Worm (Caenorhabditis elegans) whole organism, L4 larva: ENCODE measurements around the gene T16G1.2.

ENCODE experiments used
- F26F4.8 ChIP-seq: fragments of 200-800 bp; sonication (Bioruptor generic); conservative IDR thresholded peaks from 2 replicates; pipeline ENCODE4 v1.3.6; 2022; ENCODE audit warnings: missing genetic modification characterization, missing compliant biosample characterization
- F44E2.7 ChIP-seq: fragments of 200-800 bp; sonication (Bioruptor generic); IDR thresholded peaks from 2 replicates; pipeline ENCODE4 v2.1.2; 2022; ENCODE audit warnings: missing genetic modification characterization, missing compliant biosample characterization
- Y48G9A.11 ChIP-seq: fragments of 200-800 bp; sonication (Bioruptor generic); IDR thresholded peaks from 2 replicates; pipeline ENCODE4 v1.3.6; 2022; ENCODE audit warnings: missing genetic modification reagents, missing genetic modification characterization, missing compliant biosample characterization
- Y5F2A.4 ChIP-seq: fragments of 200-800 bp; sonication (Bioruptor generic); optimal IDR thresholded peaks from 2 replicates; lab custom pipeline; 2018; ENCODE audit warnings: mild to moderate bottlenecking, missing genetic modification characterization, missing compliant biosample characterization
- ZK337.2 ChIP-seq: fragments of 200-800 bp; sonication (Bioruptor generic); IDR thresholded peaks from 2 replicates; pipeline ENCODE4 v1.3.6; 2022; ENCODE audit warnings: missing genetic modification reagents, missing genetic modification characterization, missing compliant biosample characterization
- aha-1 ChIP-seq: fragments of 150-350 bp; peaks from one replicate; lab custom pipeline; 2014; ENCODE audit warnings: missing biosample characterization, missing genetic modification characterization
- aly-2 ChIP-seq: sonication (generic microtip); optimal IDR thresholded peaks from 2 replicates; lab custom pipeline; 2018; ENCODE audit warnings: missing biosample characterization, missing genetic modification characterization
- attf-4 ChIP-seq: sonication (generic microtip); optimal IDR thresholded peaks from 3 replicates; lab custom pipeline; 2017; ENCODE audit warnings: missing biosample characterization, missing genetic modification characterization
- ceh-62 ChIP-seq: sonication (generic microtip); optimal IDR thresholded peaks from 2 replicates; lab custom pipeline; 2017; ENCODE audit warnings: missing biosample characterization, missing genetic modification characterization
- ceh-82 ChIP-seq: sonication (generic microtip); optimal IDR thresholded peaks from 2 replicates; lab custom pipeline; 2017; ENCODE audit warnings: missing biosample characterization, missing genetic modification characterization
- ces-1 ChIP-seq: fragments of 150-350 bp; sonication (generic microtip); optimal IDR thresholded peaks from 4 replicates; lab custom pipeline; 2014; ENCODE audit warnings: missing biosample characterization, missing genetic modification reagents, missing genetic modification characterization
- cey-2 ChIP-seq: sonication (generic microtip); optimal IDR thresholded peaks from 3 replicates; lab custom pipeline; 2017; ENCODE audit warnings: missing genetic modification characterization, mild to moderate bottlenecking, missing compliant biosample characterization, antibody characterized with exemption, borderline replicate concordance; ENCODE audit not compliant: insufficient read depth
- daf-16 ChIP-seq, 3 experiments: sonication (generic microtip); optimal IDR thresholded peaks; 2 replicates each; lab custom pipeline; 2016 to 2017; ENCODE audit warnings: missing genetic modification characterization in 3 of 3, missing genetic modification reagents in 3 of 3, mild to moderate bottlenecking in 2 of 3, missing compliant biosample characterization in 2 of 3, missing biosample characterization in 1 of 3, moderate library complexity in 1 of 3
- daf-19 ChIP-seq: fragments of 200-800 bp; sonication (Bioruptor generic); conservative IDR thresholded peaks from 2 replicates; pipeline ENCODE4 v1.3.6; 2022; ENCODE audit warnings: missing genetic modification characterization, missing compliant biosample characterization
- dmd-6 ChIP-seq: fragments of 200-800 bp; sonication (Bioruptor generic); IDR thresholded peaks from 2 replicates; pipeline ENCODE4 v1.3.6; 2022; ENCODE audit warnings: missing genetic modification reagents, missing genetic modification characterization, missing compliant biosample characterization
- dmd-8 ChIP-seq: fragments of 200-800 bp; sonication (Bioruptor generic); IDR thresholded peaks from 2 replicates; pipeline ENCODE4 v1.3.6; 2022; ENCODE audit warnings: missing genetic modification characterization, missing compliant biosample characterization
- dve-1 ChIP-seq: sonication (generic microtip); optimal IDR thresholded peaks from 2 replicates; lab custom pipeline; 2017; ENCODE audit warnings: antibody characterized with exemption, mild to moderate bottlenecking, missing genetic modification characterization, missing compliant biosample characterization; ENCODE audit not compliant: insufficient read depth
- egl-43 ChIP-seq: fragments of 200-800 bp; sonication (Bioruptor generic); IDR thresholded peaks from 2 replicates; pipeline ENCODE4 v1.3.6; 2022; ENCODE audit warnings: missing genetic modification reagents, missing genetic modification characterization, missing compliant biosample characterization
- fkh-10 ChIP-seq: fragments of 150-350 bp; optimal IDR thresholded peaks from 2 replicates; lab custom pipeline; 2014; ENCODE audit warnings: missing biosample characterization, missing genetic modification reagents, missing genetic modification characterization
- gei-8 ChIP-seq: fragments of 200-800 bp; sonication (Bioruptor generic); optimal IDR thresholded peaks from 2 replicates; lab custom pipeline; 2018; ENCODE audit warnings: mild to moderate bottlenecking, missing genetic modification characterization, missing compliant biosample characterization
- hlh-11 ChIP-seq: fragments of 200-800 bp; sonication (Bioruptor generic); optimal IDR thresholded peaks from 2 replicates; lab custom pipeline; 2018; ENCODE audit warnings: mild to moderate bottlenecking, missing genetic modification characterization, missing compliant biosample characterization
- hlh-30 ChIP-seq: sonication (generic microtip); optimal IDR thresholded peaks from 2 replicates; lab custom pipeline; 2017; ENCODE audit warnings: antibody characterized with exemption, mild to moderate bottlenecking, missing genetic modification characterization, missing compliant biosample characterization; ENCODE audit not compliant: insufficient read depth
- hmg-1.1 ChIP-seq: fragments of 200-800 bp; sonication (Bioruptor generic); IDR thresholded peaks from 2 replicates; pipeline ENCODE4 v1.3.6; 2022; ENCODE audit warnings: missing genetic modification reagents, missing genetic modification characterization, missing compliant biosample characterization
- jun-1 ChIP-seq: fragments of 150-350 bp; optimal IDR thresholded peaks from 2 replicates; lab custom pipeline; 2014; ENCODE audit warnings: missing biosample characterization, missing genetic modification reagents, missing genetic modification characterization
- lin-39 ChIP-seq: fragments of 150-350 bp; optimal IDR thresholded peaks from 2 replicates; lab custom pipeline; 2014; ENCODE audit warnings: missing biosample characterization, missing genetic modification reagents, missing genetic modification characterization
- lsy-2 ChIP-seq, 2 experiments: fragments of 150-350 bp in 1 of 2; sonication (generic microtip) in 1 of 2; optimal IDR thresholded peaks; 2 replicates each; lab custom pipeline; 2014 to 2017; ENCODE audit warnings: missing biosample characterization in 2 of 2, missing genetic modification characterization in 2 of 2
- madf-5 ChIP-seq, 2 experiments: fragments of 200-800 bp; sonication (Bioruptor generic); IDR thresholded peaks; 2 replicates each; pipeline ENCODE4 v1.3.6; 2022; ENCODE audit warnings: missing compliant biosample characterization in 2 of 2, missing genetic modification characterization in 2 of 2
- mdl-1 ChIP-seq, 2 experiments: fragments of 150-350 bp in 1 of 2; sonication (generic microtip) in 1 of 2; optimal IDR thresholded peaks; 2 replicates each; lab custom pipeline; 2014 to 2017; ENCODE audit warnings: missing biosample characterization in 2 of 2, missing genetic modification characterization in 2 of 2
- mdt-29 ChIP-seq: fragments of 200-800 bp; sonication (Bioruptor generic); IDR thresholded peaks from 2 replicates; pipeline ENCODE4 v1.3.6; 2022; ENCODE audit warnings: missing genetic modification reagents, missing genetic modification characterization, missing compliant biosample characterization
- mxl-2 ChIP-seq: fragments of 200-800 bp; sonication (Bioruptor generic); conservative IDR thresholded peaks from 2 replicates; pipeline ENCODE4 v1.3.6; 2022; ENCODE audit warnings: missing genetic modification reagents, missing genetic modification characterization, missing compliant biosample characterization
- mxl-3 ChIP-seq: fragments of 200-800 bp; sonication (Bioruptor generic); optimal IDR thresholded peaks from 2 replicates; lab custom pipeline; 2018; ENCODE audit warnings: mild to moderate bottlenecking, missing genetic modification characterization, missing compliant biosample characterization
- nhr-11 ChIP-seq: fragments of 150-350 bp; optimal IDR thresholded peaks from 2 replicates; lab custom pipeline; 2014; ENCODE audit warnings: missing biosample characterization, missing genetic modification characterization
- nhr-28 ChIP-seq: fragments of 150-350 bp; optimal IDR thresholded peaks from 2 replicates; lab custom pipeline; 2014; ENCODE audit warnings: missing biosample characterization, missing genetic modification characterization
- nhr-48 ChIP-seq: sonication (generic microtip); optimal IDR thresholded peaks from 2 replicates; lab custom pipeline; 2016; ENCODE audit warnings: mild to moderate bottlenecking, missing genetic modification characterization, missing compliant biosample characterization
- nhr-6 ChIP-seq: fragments of 150-350 bp; optimal IDR thresholded peaks from 2 replicates; lab custom pipeline; 2014; ENCODE audit warnings: missing biosample characterization, missing genetic modification characterization
- nhr-77 ChIP-seq: fragments of 150-350 bp; optimal IDR thresholded peaks from 2 replicates; lab custom pipeline; 2014; ENCODE audit warnings: missing biosample characterization, missing genetic modification characterization
- pha-4 ChIP-seq, 2 experiments: fragments of 150-350 bp in 1 of 2; fragments of 200-800 bp in 1 of 2; sonication (Bioruptor generic) in 1 of 2; IDR thresholded peaks in 1 of 2; optimal IDR thresholded peaks in 1 of 2; 2 replicates each; pipeline versions ENCODE4 v1.3.6 to Lab custom; 2014 to 2022; ENCODE audit warnings: missing genetic modification characterization in 2 of 2, missing genetic modification reagents in 2 of 2, missing biosample characterization in 1 of 2, missing compliant biosample characterization in 1 of 2
- php-3 ChIP-seq: fragments of 200-800 bp; sonication (Bioruptor generic); IDR thresholded peaks from 2 replicates; pipeline ENCODE4 v1.3.6; 2022; ENCODE audit warnings: missing genetic modification reagents, missing genetic modification characterization, missing compliant biosample characterization
- pqm-1 ChIP-seq: sonication (generic microtip); optimal IDR thresholded peaks from 2 replicates; lab custom pipeline; 2017; ENCODE audit warnings: missing biosample characterization, missing genetic modification characterization
- saeg-2 ChIP-seq: fragments of 200-800 bp; sonication (Bioruptor generic); IDR thresholded peaks from 2 replicates; pipeline ENCODE4 v1.3.6; 2022; ENCODE audit warnings: missing genetic modification reagents, missing genetic modification characterization, missing compliant biosample characterization
- skn-1 ChIP-seq: fragments of 150-350 bp; optimal IDR thresholded peaks from 2 replicates; lab custom pipeline; 2014; ENCODE audit warnings: missing biosample characterization, missing genetic modification characterization
- spr-1 ChIP-seq: sonication (generic microtip); optimal IDR thresholded peaks from 2 replicates; lab custom pipeline; 2016; ENCODE audit warnings: mild to moderate bottlenecking, missing genetic modification characterization, missing compliant biosample characterization
- unc-130 ChIP-seq: sonication (generic microtip); optimal IDR thresholded peaks from 2 replicates; lab custom pipeline; 2016; ENCODE audit warnings: missing genetic modification reagents, missing genetic modification characterization, missing compliant biosample characterization
- unc-62 ChIP-seq, 3 experiments: fragments of 150-350 bp in 1 of 3; sonication (generic microtip); optimal IDR thresholded peaks in 2 of 3; peaks in 1 of 3; 1 replicate in 1 of 3; 2 replicates in 2 of 3; lab custom pipeline; 2014 to 2017; ENCODE audit warnings: missing biosample characterization in 3 of 3, missing genetic modification characterization in 3 of 3, missing genetic modification reagents in 3 of 3, missing genotype in 1 of 3
- zag-1 ChIP-seq: fragments of 150-350 bp; optimal IDR thresholded peaks from 2 replicates; lab custom pipeline; 2014; ENCODE audit warnings: missing biosample characterization, missing genetic modification characterization
- ztf-7 ChIP-seq: fragments of 150-350 bp; optimal IDR thresholded peaks from 2 replicates; lab custom pipeline; 2014; ENCODE audit warnings: missing biosample characterization, missing genetic modification characterization

T16G1.2 gene

DNA sequence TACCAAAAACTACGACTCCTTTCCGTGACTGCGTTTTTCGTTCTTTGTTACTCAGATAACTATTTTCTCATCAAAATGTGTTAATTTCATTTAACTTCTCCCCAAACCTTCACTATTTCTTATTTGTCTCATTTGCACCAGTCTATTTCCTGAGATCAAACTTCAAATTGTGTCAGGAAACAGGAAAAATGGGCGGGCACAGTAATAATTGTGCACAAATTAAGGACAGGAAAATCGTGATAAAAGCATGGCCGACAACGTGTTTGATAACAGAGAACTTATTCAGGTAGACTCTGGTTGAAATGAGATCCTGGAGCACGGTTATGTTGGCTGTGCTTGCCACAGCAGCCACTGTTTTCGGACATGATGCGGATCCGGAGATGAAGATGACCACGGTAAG is 9.6 kb upstream of the T16G1.2 start, which contains the start of gene lipl-1 (continued):
- no peak for TF ChIP-seq ceh-62 (tag; lab: Kevin White, UChicago)
- no peak for TF ChIP-seq pha-4 (GFP tag; IDR thresholded peaks at IDR 0.05; lab: Robert Waterston, UW)
- TF ChIP-seq pha-4 (tag; optimal IDR thresholded peaks at IDR 0.05; lab: Kevin White, UChicago): no peak
- no peak for TF ChIP-seq hmg-1.1

DNA sequence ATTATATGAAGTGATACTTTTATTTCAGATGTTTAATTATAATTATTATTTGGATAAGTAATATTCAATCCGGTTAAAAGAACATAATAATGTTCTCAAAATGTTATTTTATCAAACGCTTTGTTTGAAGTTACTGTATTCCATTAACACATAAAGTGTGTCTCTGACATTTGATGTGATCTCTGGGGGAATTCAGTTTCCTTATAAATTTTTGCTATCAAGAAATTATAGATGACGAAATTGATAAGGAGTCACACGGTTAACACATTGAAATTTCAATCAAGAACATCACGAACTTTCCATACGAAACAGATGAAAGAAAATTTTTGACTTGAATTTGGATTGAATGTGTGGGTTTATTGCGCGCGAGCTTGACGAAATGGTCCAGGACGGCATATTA is 7.6 kb upstream of the T16G1.2 start:
- peak; percentile 25 for TF ChIP-seq nhr-77 (tag; lab: Kevin White, UChicago)
- TF ChIP-seq php-3 (GFP tag; lab: Robert Waterston, UW): peak; percentile 52; the same call in 1 of the 2 replicates
- no peak for TF ChIP-seq daf-16 (GFP tag; optimal IDR thresholded peaks at IDR 0.05; lab: Kevin White, UChicago)
- TF ChIP-seq daf-16 (tag; optimal IDR thresholded peaks at IDR 0.05; lab: Kevin White, UChicago): peak; percentile 68
- no peak for TF ChIP-seq lsy-2 (tag; optimal IDR thresholded peaks at IDR 0.05; lab: Kevin White, UChicago)
- TF ChIP-seq unc-62 (GFP tag; optimal IDR thresholded peaks at IDR 0.05 in 1 of 2; lab: Kevin White, UChicago): peak in 1 of 2 experiments; percentile 63
- no peak for TF ChIP-seq unc-62 (tag; optimal IDR thresholded peaks at IDR 0.05; lab: Kevin White, UChicago)
- TF ChIP-seq zag-1 (tag; lab: Kevin White, UChicago): no peak
- no peak for TF ChIP-seq ceh-62 (tag; lab: Kevin White, UChicago)
- TF ChIP-seq nhr-11 (tag; lab: Kevin White, UChicago): no peak
- peak; percentile 76 for TF ChIP-seq hlh-11 (tag; lab: Kevin White, UChicago)
- peak; percentile 76 for TF ChIP-seq pqm-1 (tag; lab: Kevin White, UChicago)
- TF ChIP-seq Y48G9A.11 (GFP tag; lab: Robert Waterston, UW): no peak
- peak; percentile 31 for TF ChIP-seq ztf-7 (tag; lab: Kevin White, UChicago)
- peak; percentile 61 for TF ChIP-seq dve-1
- no peak for TF ChIP-seq mdt-29 (GFP tag; lab: Robert Waterston, UW)
- no peak for TF ChIP-seq dmd-8
- peak; percentile 48 for TF ChIP-seq nhr-6 (tag; lab: Kevin White, UChicago)
- TF ChIP-seq mxl-3: peak; percentile 37
- TF ChIP-seq nhr-48: no peak
- peak; percentile 88 for TF ChIP-seq dmd-6 (GFP tag; lab: Robert Waterston, UW)
- no peak for TF ChIP-seq unc-130 (GFP tag; lab: Kevin White, UChicago)
- TF ChIP-seq cey-2 (tag; lab: Kevin White, UChicago): no peak
- no peak for TF ChIP-seq ceh-82 (tag; lab: Kevin White, UChicago)
- peak; percentile 87 for TF ChIP-seq nhr-28
- TF ChIP-seq jun-1 (tag; lab: Kevin White, UChicago): no peak
- no peak for TF ChIP-seq daf-19 (GFP tag; lab: Robert Waterston, UW)
- TF ChIP-seq hlh-30 (tag; lab: Kevin White, UChicago): peak; percentile 54
- no peak for TF ChIP-seq attf-4 (tag; lab: Kevin White, UChicago)
- no peak for TF ChIP-seq skn-1
- no peak for TF ChIP-seq mdl-1 (tag; optimal IDR thresholded peaks at IDR 0.05; lab: Kevin White, UChicago)
- TF ChIP-seq fkh-10 (GFP tag; lab: Kevin White, UChicago): no peak

- TF ChIP-seq hmg-1.1 (no peak), nhr-6 (tag; lab: Kevin White, UChicago) (peak; percentile 6), madf-5 (GFP tag; IDR thresholded peaks at IDR 0.05; lab: Robert Waterston, UW) (no peak), F26F4.8 (GFP tag; lab: Robert Waterston, UW) (no peak), spr-1 (tag; lab: Kevin White, UChicago) (no peak), ces-1 (no peak), aly-2 (tag; lab: Kevin White, UChicago) (no peak), ZK337.2 (GFP tag; lab: Robert Waterston, UW) (no peak), F44E2.7 (GFP tag; lab: Robert Waterston, UW) (no peak), saeg-2 (GFP tag; lab: Robert Waterston, UW) (no peak), egl-43 (GFP tag; lab: Robert Waterston, UW) (no peak), ceh-62 (tag; lab: Kevin White, UChicago) (no peak), lin-39 (tag; lab: Kevin White, UChicago) (no peak), unc-130 (GFP tag; lab: Kevin White, UChicago) (no peak), daf-16 (GFP tag; optimal IDR thresholded peaks at IDR 0.05; lab: Kevin White, UChicago) (no peak), daf-16 (tag; optimal IDR thresholded peaks at IDR 0.05; lab: Kevin White, UChicago) (peak; percentile 36), mxl-2 (GFP tag; lab: Robert Waterston, UW) (no peak), nhr-77 (tag; lab: Kevin White, UChicago) (no peak), Y5F2A.4 (GFP tag; lab: Kevin White, UChicago) (no peak), gei-8 (GFP tag; lab: Kevin White, UChicago) (no peak), aha-1 (tag; lab: Kevin White, UChicago) (peak; percentile 61), nhr-28 (peak; percentile 64)
These were observed 7.0 kb upstream of the T16G1.2 start, which contains the start of gene dhrs-4 for ce11 chrV:12922308-12922707. dhrs-4 (plus strand) TSS chrV:12922608.
